Fruit fly (Drosophila melanogaster) whole organism, prepupa: Measurements from ENCODE around the gene Dtg.

Source experiments
- Blimp-1 ChIP-seq: fragments of 200-800 bp; sonication (Bioruptor generic); optimal IDR thresholded peaks from 3 replicates; lab custom pipeline; 2017; ENCODE audit warnings: missing biosample characterization, missing genetic modification characterization, mild to moderate bottlenecking, moderate library complexity, missing genetic modification reagents
- CG10631 ChIP-seq: fragments of 200-800 bp; sonication (Bioruptor generic); optimal IDR thresholded peaks from 2 replicates; lab custom pipeline; 2016; ENCODE audit warnings: missing biosample characterization, missing genetic modification characterization
- CG11902 ChIP-seq: fragments of 200-800 bp; sonication (Bioruptor generic); optimal IDR thresholded peaks from 3 replicates; lab custom pipeline; 2016; ENCODE audit warnings: missing biosample characterization, missing genetic modification characterization
- CG1621 ChIP-seq: fragments of 200-800 bp; sonication (Bioruptor generic); optimal IDR thresholded peaks from 3 replicates; lab custom pipeline; 2018; ENCODE audit warnings: missing biosample characterization, mild to moderate bottlenecking, missing genetic modification characterization
- CG3919 ChIP-seq: fragments of 200-800 bp; sonication (Bioruptor generic); optimal IDR thresholded peaks from 3 replicates; lab custom pipeline; 2016; ENCODE audit warnings: missing biosample characterization, missing genetic modification characterization
- CG6163 ChIP-seq: fragments of 200-800 bp; sonication (Bioruptor generic); IDR thresholded peaks from 3 replicates; pipeline ENCODE4 v1.3.6; 2022; ENCODE audit warnings: missing biosample characterization, missing genetic modification characterization
- CG6276 ChIP-seq: fragments of 200-800 bp; sonication (Bioruptor generic); optimal IDR thresholded peaks from 2 replicates; lab custom pipeline; 2017; ENCODE audit warnings: missing biosample characterization, mild to moderate bottlenecking, missing genetic modification characterization
- CG6808 ChIP-seq: fragments of 200-800 bp; sonication (Bioruptor generic); optimal IDR thresholded peaks from 3 replicates; lab custom pipeline; 2017; ENCODE audit warnings: missing biosample characterization, missing genetic modification characterization, mild to moderate bottlenecking, moderate library complexity, missing genetic modification reagents
- CG7368 ChIP-seq: fragments of 200-800 bp; sonication (Bioruptor generic); optimal IDR thresholded peaks from 3 replicates; lab custom pipeline; 2016; ENCODE audit warnings: missing biosample characterization, missing genetic modification characterization
- CG8119 ChIP-seq: fragments of 200-800 bp; sonication (Bioruptor generic); IDR thresholded peaks from 3 replicates; pipeline ENCODE4 v1.3.6; 2022; ENCODE audit warnings: missing biosample characterization, missing genetic modification characterization
- CG8632 ChIP-seq: fragments of 200-800 bp; sonication (Bioruptor generic); optimal IDR thresholded peaks from 3 replicates; lab custom pipeline; 2016; ENCODE audit warnings: missing biosample characterization, missing genetic modification characterization
- CG9139 ChIP-seq: fragments of 200-800 bp; sonication (Bioruptor generic); optimal IDR thresholded peaks from 3 replicates; lab custom pipeline; 2017; ENCODE audit warnings: missing biosample characterization, mild to moderate bottlenecking, missing genetic modification characterization
- Eip78C ChIP-seq: fragments of 200-800 bp; sonication (Bioruptor generic); peaks from one replicate; lab custom pipeline; 2016; ENCODE audit warnings: missing biosample characterization, missing genetic modification characterization
- Ets21C ChIP-seq: fragments of 200-800 bp; sonication (Bioruptor generic); optimal IDR thresholded peaks from 3 replicates; lab custom pipeline; 2016; ENCODE audit warnings: missing biosample characterization, missing genetic modification characterization
- Ets96B ChIP-seq: fragments of 200-800 bp; optimal IDR thresholded peaks from 2 replicates; lab custom pipeline; 2019; ENCODE audit warnings: missing biosample characterization, mild to moderate bottlenecking, missing genetic modification characterization, moderate library complexity
- Gug ChIP-seq: fragments of 200-800 bp; sonication (Bioruptor generic); IDR thresholded peaks from 2 replicates; pipeline ENCODE4 v1.3.6; 2022; ENCODE audit warnings: missing biosample characterization, missing genetic modification characterization
- Hr38 ChIP-seq: sonication (Bioruptor generic); optimal IDR thresholded peaks from 2 replicates; lab custom pipeline; 2016; ENCODE audit warnings: missing biosample characterization, missing genetic modification characterization
- Hr39 ChIP-seq: fragments of 200-800 bp; sonication (Bioruptor generic); optimal IDR thresholded peaks from 2 replicates; lab custom pipeline; 2016; ENCODE audit warnings: missing biosample characterization, missing genetic modification characterization
- Met ChIP-seq: fragments of 200-800 bp; sonication (Bioruptor generic); optimal IDR thresholded peaks from 3 replicates; lab custom pipeline; 2016; ENCODE audit warnings: missing biosample characterization, missing genetic modification characterization
- Smox ChIP-seq: fragments of 200-800 bp; sonication (Bioruptor generic); optimal IDR thresholded peaks from 3 replicates; lab custom pipeline; 2016; ENCODE audit warnings: missing biosample characterization, missing genetic modification characterization
- Sox102F ChIP-seq: fragments of 200-800 bp; sonication (Bioruptor generic); optimal IDR thresholded peaks from 2 replicates; lab custom pipeline; 2016; ENCODE audit warnings: missing biosample characterization, mild to moderate bottlenecking, missing genetic modification characterization
- Sox15 ChIP-seq: fragments of 200-800 bp; sonication (Bioruptor generic); optimal IDR thresholded peaks from 3 replicates; lab custom pipeline; 2016; ENCODE audit warnings: missing biosample characterization, missing genetic modification characterization
- dac ChIP-seq: fragments of 200-800 bp; sonication (Bioruptor generic); optimal IDR thresholded peaks from 2 replicates; lab custom pipeline; 2017; ENCODE audit warnings: missing biosample characterization, mild to moderate bottlenecking, missing genetic modification characterization
- eg ChIP-seq: fragments of 200-800 bp; sonication (Bioruptor generic); IDR thresholded peaks from 3 replicates; pipeline ENCODE4 v1.3.6; 2022; ENCODE audit warnings: missing biosample characterization, missing genetic modification characterization
- fd59A ChIP-seq: fragments of 200-800 bp; sonication (Bioruptor generic); optimal IDR thresholded peaks from 2 replicates; lab custom pipeline; 2017; ENCODE audit warnings: missing biosample characterization, mild to moderate bottlenecking, missing genetic modification characterization, missing genetic modification reagents
- fd85E ChIP-seq: fragments of 200-800 bp; sonication (Bioruptor generic); optimal IDR thresholded peaks from 3 replicates; lab custom pipeline; 2016; ENCODE audit warnings: missing biosample characterization, missing genetic modification characterization
- fkh ChIP-seq: fragments of 200-800 bp; sonication (Bioruptor generic); optimal IDR thresholded peaks from 3 replicates; lab custom pipeline; 2017; ENCODE audit warnings: missing biosample characterization, mild to moderate bottlenecking, missing genetic modification characterization, moderate library complexity
- lz ChIP-seq: fragments of 200-800 bp; sonication (Bioruptor generic); optimal IDR thresholded peaks from 3 replicates; lab custom pipeline; 2016; ENCODE audit warnings: missing biosample characterization, missing genetic modification characterization
- net ChIP-seq: fragments of 200-800 bp; sonication (Bioruptor generic); optimal IDR thresholded peaks from 3 replicates; lab custom pipeline; 2016; ENCODE audit warnings: missing biosample characterization, missing genetic modification characterization
- pdm3 ChIP-seq: fragments of 200-800 bp; sonication (Bioruptor generic); optimal IDR thresholded peaks from 3 replicates; lab custom pipeline; 2016; ENCODE audit warnings: missing biosample characterization, missing genetic modification characterization
- spab ChIP-seq: fragments of 200-800 bp; sonication (Bioruptor generic); optimal IDR thresholded peaks from 2 replicates; lab custom pipeline; 2017; ENCODE audit warnings: missing biosample characterization, mild to moderate bottlenecking, missing genetic modification characterization, missing genetic modification reagents
- ss ChIP-seq, 2 experiments: fragments of 200-800 bp; sonication (Bioruptor generic); optimal IDR thresholded peaks; 2 replicates in 1 of 2; 3 replicates in 1 of 2; lab custom pipeline; 2017 to 2018; ENCODE audit warnings: mild to moderate bottlenecking in 2 of 2, missing biosample characterization in 2 of 2, missing genetic modification characterization in 2 of 2, moderate library complexity in 1 of 2
- svp ChIP-seq: fragments of 200-800 bp; sonication (Bioruptor generic); peaks from one replicate; lab custom pipeline; 2016; ENCODE audit warnings: missing biosample characterization, missing genetic modification characterization
- vri ChIP-seq: fragments of 200-800 bp; sonication (Bioruptor generic); optimal IDR thresholded peaks from 3 replicates; lab custom pipeline; 2016; ENCODE audit warnings: missing biosample characterization, mild to moderate bottlenecking, missing genetic modification characterization

Gene Dtg

DNA sequence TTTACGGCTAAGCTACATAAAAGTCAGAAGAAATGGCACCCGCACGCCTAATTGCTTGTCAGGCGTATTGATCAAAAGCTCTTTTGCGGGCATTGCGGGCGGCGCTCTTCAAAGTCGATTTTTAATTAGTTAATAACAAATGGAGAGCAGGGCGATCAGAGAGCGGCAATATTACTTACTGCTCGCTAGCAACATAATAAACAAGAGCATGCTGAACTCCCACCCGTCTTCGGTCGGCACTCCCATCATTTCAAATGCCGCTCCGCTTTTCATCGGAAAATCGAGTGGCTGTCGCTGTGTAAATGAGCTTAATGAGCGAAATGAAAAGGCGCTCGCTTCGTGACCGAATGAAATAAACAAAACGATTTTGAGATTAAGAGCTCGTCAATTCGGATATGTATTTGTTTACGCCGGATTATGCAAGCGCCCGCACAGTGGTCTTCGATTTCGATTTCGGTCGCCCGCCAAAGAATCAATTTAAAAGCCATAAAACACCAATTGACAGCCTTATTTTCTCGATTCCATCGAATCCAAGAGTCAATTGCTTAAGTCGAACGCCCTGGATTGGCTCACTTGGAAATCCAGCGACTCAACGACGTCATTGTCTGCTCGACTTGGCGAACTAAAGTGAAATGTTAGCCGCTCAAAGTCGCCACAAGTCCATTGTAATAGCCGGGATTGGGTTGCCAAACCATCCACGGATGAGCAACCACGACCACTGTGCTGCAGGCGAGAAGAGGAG is 5.8 kb downstream of the Dtg start (continued):
- TF ChIP-seq CG7368 (GFP tag; lab: Kevin White, UChicago): no peak
- TF ChIP-seq eg (GFP tag; lab: Robert Waterston, UW): peak; percentile 83
- TF ChIP-seq CG10631 (GFP tag; lab: Kevin White, UChicago): no peak
- TF ChIP-seq Smox (GFP tag; lab: Kevin White, UChicago): no peak
- TF ChIP-seq Eip78C (GFP tag; lab: Kevin White, UChicago): peak; percentile 51
- peak; percentile 58 for TF ChIP-seq svp
- no peak for TF ChIP-seq pdm3 (GFP tag; lab: Kevin White, UChicago)
- no peak for TF ChIP-seq CG6808 (GFP tag; lab: Kevin White, UChicago)
- no peak for TF ChIP-seq CG3919 (GFP tag; lab: Kevin White, UChicago)
- TF ChIP-seq, all 60 proteins: peak for 19

DNA sequence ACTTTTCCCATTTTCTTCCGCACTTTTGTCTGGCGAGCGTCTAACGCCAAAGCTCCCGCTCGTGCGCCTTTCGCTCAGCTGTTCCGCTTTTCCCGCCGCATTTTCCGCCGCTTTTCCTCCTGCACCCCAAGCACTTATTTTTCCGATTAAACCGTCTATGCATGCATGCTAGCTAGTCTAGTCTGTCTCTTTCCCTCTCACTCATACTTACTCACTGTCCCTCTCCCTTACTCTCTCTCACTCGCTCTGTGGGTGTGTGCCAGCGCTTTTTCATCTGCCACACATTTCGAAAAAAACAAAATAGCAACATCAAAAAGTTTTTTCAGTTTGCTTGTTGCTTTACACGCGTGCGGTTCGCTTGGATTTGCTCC is 6.4 kb downstream of the Dtg start, which contains the start of gene CG6225:
Gene CG6225, plus strand, starts transcription at position 325 of the 371 bp plus-strand sequence.
- TF ChIP-seq CG11902 (no peak), fd59A (GFP tag; lab: Kevin White, UChicago) (no peak), lz (GFP tag; lab: Kevin White, UChicago) (no peak), CG8119 (GFP tag; lab: Robert Waterston, UW) (no peak), Ets96B (tag; lab: Kevin White, UChicago) (no peak), CG6276 (GFP tag; lab: Kevin White, UChicago) (no peak), CG8632 (no peak), dac (GFP tag; lab: Kevin White, UChicago) (no peak), spab (GFP tag; lab: Kevin White, UChicago) (no peak), ss (GFP tag; optimal IDR thresholded peaks at IDR 0.05; lab: Kevin White, UChicago) (no peak), Hr38 (GFP tag; lab: Kevin White, UChicago) (no peak), Gug (no peak)

- TF ChIP-seq fkh (GFP tag; lab: Kevin White, UChicago) (peak; percentile 63), svp (peak; percentile 12), Blimp-1 (no peak), Eip78C (GFP tag; lab: Kevin White, UChicago) (no peak), CG8119 (GFP tag; lab: Robert Waterston, UW) (no peak), CG6163 (GFP tag; lab: Robert Waterston, UW) (no peak), CG9139 (GFP tag; lab: Kevin White, UChicago) (no peak)
These were observed 9.2 kb downstream of the Dtg start for dm6 chr3R:12656946-12657566.

dm6 chr3R:12662531-12662930 is 14.7 kb downstream of the Dtg start, which contains the start of gene CG14395:
Gene CG14395, plus strand, starts transcription at chr3R:12662831.
- TF ChIP-seq eg (GFP tag; lab: Robert Waterston, UW) (peak; percentile 36; the same call in 1 of the 3 replicates), lz (GFP tag; lab: Kevin White, UChicago) (no peak)

DNA sequence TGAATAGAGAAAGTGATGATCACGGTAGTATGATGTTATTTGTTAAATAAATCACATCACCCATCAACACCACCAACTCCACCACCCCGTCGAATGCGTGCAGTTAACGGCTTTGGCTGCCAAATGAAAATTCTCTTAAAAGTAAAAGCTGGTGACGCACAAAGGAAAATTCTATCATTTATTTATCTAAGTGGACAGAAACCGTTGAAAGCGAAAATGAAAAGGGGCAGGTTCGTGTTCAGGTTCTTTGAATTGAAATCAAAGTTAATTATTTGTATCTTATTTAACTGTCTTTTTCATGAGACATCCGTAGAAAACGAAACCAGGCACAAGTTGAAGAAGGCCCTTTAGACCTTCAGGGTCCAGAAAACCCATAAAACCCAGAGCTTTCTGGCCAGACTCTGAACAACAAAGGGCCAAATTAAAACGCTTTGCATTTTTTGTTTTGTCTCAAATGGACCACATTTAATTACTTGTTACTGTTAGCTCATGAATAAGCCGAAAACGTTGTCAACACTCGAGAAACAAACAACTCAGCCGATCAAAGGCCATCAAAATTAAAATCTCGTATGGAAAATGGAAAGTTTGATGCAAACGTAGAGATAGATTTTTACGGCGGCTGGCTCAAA is 18.5 kb downstream of the Dtg start:
- TF ChIP-seq CG8119 (GFP tag; lab: Robert Waterston, UW): no peak
- TF ChIP-seq fd85E: no peak
- no peak for TF ChIP-seq Ets21C (GFP tag; lab: Kevin White, UChicago)
- no peak for TF ChIP-seq Met (GFP tag; lab: Kevin White, UChicago)
- TF ChIP-seq dac (GFP tag; lab: Kevin White, UChicago): no peak
- no peak for TF ChIP-seq Ets96B (tag; lab: Kevin White, UChicago)
- TF ChIP-seq Sox15 (GFP tag; lab: Kevin White, UChicago): no peak
- TF ChIP-seq lz (GFP tag; lab: Kevin White, UChicago): no peak
- no peak for TF ChIP-seq net (GFP tag; lab: Kevin White, UChicago)
- TF ChIP-seq vri (GFP tag; lab: Kevin White, UChicago): no peak
- no peak for TF ChIP-seq CG1621 (tag; lab: Kevin White, UChicago)
- TF ChIP-seq CG6808 (GFP tag; lab: Kevin White, UChicago): no peak
- TF ChIP-seq fkh (GFP tag; lab: Kevin White, UChicago): no peak
- no peak for TF ChIP-seq pdm3 (GFP tag; lab: Kevin White, UChicago)
- no peak for TF ChIP-seq Blimp-1
- TF ChIP-seq Hr39 (GFP tag; lab: Kevin White, UChicago): no peak
- TF ChIP-seq Sox102F (GFP tag; lab: Kevin White, UChicago): no peak
- TF ChIP-seq, all 60 proteins: peak for 0
